Fruit fly (Drosophila melanogaster) whole organism, adult: ENCODE measurements around the gene Mat89Ba.
A peak's percentile ranks its signal among the peaks of the same experiment; 100 is the strongest.

Source experiments
- CG11617 ChIP-seq: fragments of 200-800 bp; sonication (Bioruptor generic); optimal IDR thresholded peaks from 2 replicates; lab custom pipeline; 2017; ENCODE audit warnings: mild to moderate bottlenecking, missing biosample characterization, missing genetic modification reagents, missing genetic modification characterization
- CG12768 ChIP-seq: fragments of 200-800 bp; sonication (Bioruptor generic); optimal IDR thresholded peaks from 2 replicates; lab custom pipeline; 2017; ENCODE audit warnings: missing biosample characterization, missing genetic modification characterization, mild to moderate bottlenecking, moderate library complexity, missing genetic modification reagents
- CG14711 ChIP-seq: fragments of 200-800 bp; sonication (Bioruptor generic); optimal IDR thresholded peaks from 2 replicates; lab custom pipeline; 2018; ENCODE audit warnings: missing biosample characterization, mild to moderate bottlenecking, missing genetic modification characterization, moderate library complexity
- CG1620 ChIP-seq: fragments of 200-800 bp; sonication (Bioruptor generic); optimal IDR thresholded peaks from 2 replicates; lab custom pipeline; 2016; ENCODE audit warnings: missing biosample characterization, missing genetic modification characterization
- CG33017 ChIP-seq: fragments of 200-800 bp; sonication (Bioruptor generic); optimal IDR thresholded peaks from 2 replicates; lab custom pipeline; 2018; ENCODE audit warnings: missing biosample characterization, mild to moderate bottlenecking, missing genetic modification characterization, moderate library complexity
- CG5204 ChIP-seq: fragments of 200-800 bp; sonication (Bioruptor generic); optimal IDR thresholded peaks from 2 replicates; lab custom pipeline; 2016; ENCODE audit warnings: missing biosample characterization, missing genetic modification characterization
- CG7045 ChIP-seq: fragments of 200-800 bp; sonication (Bioruptor generic); optimal IDR thresholded peaks from 2 replicates; lab custom pipeline; 2017; ENCODE audit warnings: missing biosample characterization, mild to moderate bottlenecking, missing genetic modification characterization
- CG7101 ChIP-seq: fragments of 200-800 bp; sonication (Bioruptor generic); optimal IDR thresholded peaks from 2 replicates; lab custom pipeline; 2018; ENCODE audit warnings: missing biosample characterization, mild to moderate bottlenecking, missing genetic modification characterization, moderate library complexity
- Clk ChIP-seq: fragments of 200-800 bp; sonication (Bioruptor generic); optimal IDR thresholded peaks from 2 replicates; lab custom pipeline; 2017; ENCODE audit warnings: missing biosample characterization, missing genetic modification characterization
- Crg-1 ChIP-seq: fragments of 200-800 bp; sonication (Bioruptor generic); optimal IDR thresholded peaks from 2 replicates; lab custom pipeline; 2016; ENCODE audit warnings: missing biosample characterization, missing genetic modification characterization
- Hr96 ChIP-seq: fragments of 200-800 bp; sonication (Bioruptor generic); optimal IDR thresholded peaks from 2 replicates; lab custom pipeline; 2016; ENCODE audit warnings: missing biosample characterization, missing genetic modification characterization
- Mnt ChIP-seq: fragments of 200-800 bp; sonication (Bioruptor generic); optimal IDR thresholded peaks from 2 replicates; lab custom pipeline; 2016; ENCODE audit warnings: missing biosample characterization, mild to moderate bottlenecking, missing genetic modification characterization
- bab1 ChIP-seq: fragments of 200-800 bp; sonication (Bioruptor generic); optimal IDR thresholded peaks from 3 replicates; lab custom pipeline; 2019; ENCODE audit warnings: missing biosample characterization, mild to moderate bottlenecking, missing genetic modification characterization, moderate library complexity
- cic ChIP-seq: fragments of 200-800 bp; sonication (Bioruptor generic); optimal IDR thresholded peaks from 2 replicates; lab custom pipeline; 2017; ENCODE audit warnings: missing biosample characterization, mild to moderate bottlenecking, missing genetic modification characterization, moderate library complexity
- cnc ChIP-seq, 2 experiments: fragments of >200 bp; optimal IDR thresholded peaks; 2 replicates each; lab custom pipeline; 2017
- kay ChIP-seq: fragments of 200-800 bp; sonication (Bioruptor generic); peaks from one replicate; lab custom pipeline; 2016; ENCODE audit warnings: missing biosample characterization, missing genetic modification characterization, borderline replicate concordance
- ovo ChIP-seq: fragments of 200-800 bp; sonication (Bioruptor generic); optimal IDR thresholded peaks from 2 replicates; lab custom pipeline; 2016; ENCODE audit warnings: missing biosample characterization, missing genetic modification characterization
- pad ChIP-seq: fragments of 200-800 bp; sonication (Bioruptor generic); optimal IDR thresholded peaks from 3 replicates; lab custom pipeline; 2017; ENCODE audit warnings: missing biosample characterization, missing genetic modification characterization, mild to moderate bottlenecking, moderate library complexity, missing genetic modification reagents
- tj ChIP-seq: fragments of 200-800 bp; sonication (Bioruptor generic); optimal IDR thresholded peaks from 3 replicates; lab custom pipeline; 2017; ENCODE audit warnings: missing biosample characterization, mild to moderate bottlenecking, missing genetic modification characterization, moderate library complexity
- toe ChIP-seq: fragments of 200-800 bp; sonication (Bioruptor generic); optimal IDR thresholded peaks from 2 replicates; lab custom pipeline; 2016; ENCODE audit warnings: missing biosample characterization, missing genetic modification characterization

Mat89Ba gene

dm6 chr3R:16273503-16274131, 1.4 kb upstream of the Mat89Ba start:
- TF ChIP-seq kay (GFP tag; lab: Kevin White, UChicago): peak; percentile 85
- TF ChIP-seq Mnt (GFP tag; lab: Kevin White, UChicago): peak; percentile 3
- TF ChIP-seq Hr96 (GFP tag; lab: Kevin White, UChicago): no peak
- TF ChIP-seq tj (GFP tag; lab: Kevin White, UChicago): peak; percentile 60

dm6 chr3R:16272754-16273502, 713 bp upstream of the Mat89Ba start:
- no peak for TF ChIP-seq toe (GFP tag; lab: Kevin White, UChicago)
- TF ChIP-seq CG7045: no peak
- peak; percentile 87 for TF ChIP-seq pad (GFP tag; lab: Kevin White, UChicago)
- peak; percentile 63 for TF ChIP-seq kay (GFP tag; lab: Kevin White, UChicago)
- no peak for TF ChIP-seq cnc (optimal IDR thresholded peaks at IDR 0.05; lab: Kevin White, UChicago)
- peak; percentile 59 for TF ChIP-seq bab1 (GFP tag; lab: Kevin White, UChicago)
- TF ChIP-seq tj (GFP tag; lab: Kevin White, UChicago): peak; percentile 51
- TF ChIP-seq Hr96 (GFP tag; lab: Kevin White, UChicago): no peak
- peak; percentile 28 for TF ChIP-seq Mnt (GFP tag; lab: Kevin White, UChicago)

- TF ChIP-seq CG11617 (no peak), CG7045 (no peak), Hr96 (GFP tag; lab: Kevin White, UChicago) (no peak), tj (GFP tag; lab: Kevin White, UChicago) (no peak), CG7101 (tag; lab: Kevin White, UChicago) (no peak), CG14711 (tag; lab: Kevin White, UChicago) (no peak), Clk (no peak), CG5204 (GFP tag; lab: Kevin White, UChicago) (no peak), cnc (optimal IDR thresholded peaks at IDR 0.05; lab: Kevin White, UChicago) (no peak)
Measured at dm6 chr3R:16266712-16267111, 5.5 kb downstream of the Mat89Ba start, which contains the start of gene Mst89B. Gene Mst89B, plus strand, starts transcription at chr3R:16267012.

- no peak for TF ChIP-seq Clk
- no peak for TF ChIP-seq cnc (optimal IDR thresholded peaks at IDR 0.05; lab: Kevin White, UChicago)
- no peak for TF ChIP-seq CG5204 (GFP tag; lab: Kevin White, UChicago)
- TF ChIP-seq CG12768: no peak
- TF ChIP-seq ovo (GFP tag; lab: Kevin White, UChicago): no peak
- peak; percentile 55 for TF ChIP-seq CG7101 (tag; lab: Kevin White, UChicago)
- no peak for TF ChIP-seq kay (GFP tag; lab: Kevin White, UChicago)
- TF ChIP-seq tj (GFP tag; lab: Kevin White, UChicago): no peak
- peak; percentile 9 for TF ChIP-seq CG33017 (tag; lab: Kevin White, UChicago)
- TF ChIP-seq pad (GFP tag; lab: Kevin White, UChicago): peak; percentile 2
- peak; percentile 63 for TF ChIP-seq CG11617
- no peak for TF ChIP-seq CG7045
- TF ChIP-seq Mnt (GFP tag; lab: Kevin White, UChicago): peak; percentile 94
- no peak for TF ChIP-seq CG1620 (GFP tag; lab: Kevin White, UChicago)
- TF ChIP-seq bab1 (GFP tag; lab: Kevin White, UChicago): peak; percentile 51
- TF ChIP-seq cic (GFP tag; lab: Kevin White, UChicago): peak; percentile 84
- no peak for TF ChIP-seq toe (GFP tag; lab: Kevin White, UChicago)
- peak; percentile 32 for TF ChIP-seq Crg-1 (GFP tag; lab: Kevin White, UChicago)
- no peak for TF ChIP-seq Hr96 (GFP tag; lab: Kevin White, UChicago)
- TF ChIP-seq CG14711 (tag; lab: Kevin White, UChicago): no peak
Measured at dm6 chr3R:16263522-16264305, 8.5 kb downstream of the Mat89Ba start, which contains the start of the genes bor and asun. Gene bor, minus strand, starts transcription at chr3R:16264115. Gene asun, plus strand, starts transcription at chr3R:16264271.

- TF ChIP-seq Mnt (GFP tag; lab: Kevin White, UChicago) (peak; percentile 43), Crg-1 (GFP tag; lab: Kevin White, UChicago) (peak; percentile 37), CG7101 (tag; lab: Kevin White, UChicago) (peak; percentile 29), bab1 (GFP tag; lab: Kevin White, UChicago) (peak; percentile 82), ovo (GFP tag; lab: Kevin White, UChicago) (no peak), CG1620 (GFP tag; lab: Kevin White, UChicago) (peak; percentile 63), pad (GFP tag; lab: Kevin White, UChicago) (peak; percentile 56), CG11617 (peak; percentile 56), cic (GFP tag; lab: Kevin White, UChicago) (no peak), CG12768 (no peak), CG5204 (GFP tag; lab: Kevin White, UChicago) (no peak), toe (GFP tag; lab: Kevin White, UChicago) (no peak), tj (GFP tag; lab: Kevin White, UChicago) (no peak)
Measured at dm6 chr3R:16260385-16261169, 11.6 kb downstream of the Mat89Ba start.
